Worm (Caenorhabditis elegans): ENCODE data around the gene pigw-1.
A peak's percentile ranks its signal among the peaks of the same experiment; 100 is the strongest.

The pigw-1 gene

ce11 chrII:2888957-2889630 is 4.4 kb upstream of the pigw-1 start, which contains the start of gene pinn-1 (continued):
- TF ChIP-seq vab-15 (tag; optimal IDR thresholded peaks at IDR 0.05) = peak; percentile 97
- TF ChIP-seq F16B12.6 (tag; optimal IDR thresholded peaks at IDR 0.05) = peak; percentile 61
- peak; percentile 77 for TF ChIP-seq jun-1 (tag; optimal IDR thresholded peaks at IDR 0.05)
- peak; percentile 85 for TF ChIP-seq zip-4 (GFP tag; optimal IDR thresholded peaks at IDR 0.05)
- peak; percentile 91 for TF ChIP-seq lin-13 (GFP tag; optimal IDR thresholded peaks at IDR 0.05)
- TF ChIP-seq tlp-1 (tag; optimal IDR thresholded peaks at IDR 0.05) = no peak
- peak; percentile 74 for TF ChIP-seq C34B4.2 (tag; optimal IDR thresholded peaks at IDR 0.05)
- peak; percentile 85 for TF ChIP-seq ceh-8 (GFP tag; optimal IDR thresholded peaks at IDR 0.05)

ce11 chrII:2885518-2886449 is 1.1 kb upstream of the pigw-1 start:
- TF ChIP-seq tlp-1 (tag; optimal IDR thresholded peaks at IDR 0.05) = no peak
- TF ChIP-seq elt-2 (tag; optimal IDR thresholded peaks at IDR 0.05) = no peak
- no peak for TF ChIP-seq sox-4 (tag; optimal IDR thresholded peaks at IDR 0.05)
- no peak for TF ChIP-seq lsy-2 (tag; optimal IDR thresholded peaks at IDR 0.05)
- no peak for TF ChIP-seq lin-15B (tag; optimal IDR thresholded peaks at IDR 0.05)
- TF ChIP-seq jun-1 (tag; optimal IDR thresholded peaks at IDR 0.05) = no peak
- TF ChIP-seq nhr-28 (tag; optimal IDR thresholded peaks at IDR 0.05) = no peak
- TF ChIP-seq skn-1 (tag; optimal IDR thresholded peaks at IDR 0.05) = no peak
- no peak for TF ChIP-seq pqm-1 (tag; optimal IDR thresholded peaks at IDR 0.05)
- TF ChIP-seq nhr-77 (tag; optimal IDR thresholded peaks at IDR 0.05) = no peak
- no peak for TF ChIP-seq lin-13 (GFP tag; optimal IDR thresholded peaks at IDR 0.05)
- no peak for TF ChIP-seq ceh-88 (GFP tag; IDR thresholded peaks at IDR 0.05)
- no peak for TF ChIP-seq C34B4.2 (tag; optimal IDR thresholded peaks at IDR 0.05)

ce11 chrII:2881088-2881487 is 3.6 kb downstream of the pigw-1 start:
- TF ChIP-seq zag-1 (tag; optimal IDR thresholded peaks at IDR 0.05) (no peak), elt-2 (tag; optimal IDR thresholded peaks at IDR 0.05) (no peak), lir-3 (tag; optimal IDR thresholded peaks at IDR 0.05; ENCODE audit: poor library complexity) (no peak), F16B12.6 (tag; optimal IDR thresholded peaks at IDR 0.05) (no peak), lin-13 (GFP tag; optimal IDR thresholded peaks at IDR 0.05) (peak; percentile 16), lin-14 (GFP tag; optimal IDR thresholded peaks at IDR 0.05) (no peak)

ce11 chrII:2878909-2879308 is 5.8 kb downstream of the pigw-1 start:
- no peak for TF ChIP-seq unc-98 (GFP tag; IDR thresholded peaks at IDR 0.05)
- TF ChIP-seq egl-13 (tag; optimal IDR thresholded peaks at IDR 0.05) = no peak
- TF ChIP-seq snu-23 (GFP tag; optimal IDR thresholded peaks at IDR 0.05) = no peak
- TF ChIP-seq efl-3 (GFP tag; optimal IDR thresholded peaks at IDR 0.05) = no peak
- no peak for TF ChIP-seq F16B12.6 (tag; optimal IDR thresholded peaks at IDR 0.05)
- TF ChIP-seq nhr-19 (GFP tag; conservative IDR thresholded peaks at IDR 0.05) = no peak
- no peak for TF ChIP-seq egl-27 (tag; optimal IDR thresholded peaks at IDR 0.05)
- TF ChIP-seq nhr-85 (tag) = no peak

- TF ChIP-seq snu-23 (GFP tag; optimal IDR thresholded peaks at IDR 0.05) = no peak
These were observed 9.9 kb downstream of the pigw-1 start, which contains the start of gene Y110A2AL.1 for ce11 chrII:2874801-2875200. Gene Y110A2AL.1 (plus strand): TSS chrII:2875101.

- no peak for TF ChIP-seq sox-4 (tag; optimal IDR thresholded peaks at IDR 0.05)
- no peak for TF ChIP-seq nhr-84 (tag; optimal IDR thresholded peaks at IDR 0.05)
- TF ChIP-seq fkh-8 (tag; optimal IDR thresholded peaks at IDR 0.05) = no peak
- no peak for TF ChIP-seq tbx-2 (tag; optimal IDR thresholded peaks at IDR 0.05)
- TF ChIP-seq nhr-71 (tag; optimal IDR thresholded peaks at IDR 0.05) = no peak
- no peak for TF ChIP-seq ceh-90 (tag; optimal IDR thresholded peaks at IDR 0.05)
- no peak for TF ChIP-seq xbp-1 (tag; optimal IDR thresholded peaks at IDR 0.05)
- TF ChIP-seq snpc-4 (tag; optimal IDR thresholded peaks at IDR 0.05) = no peak
- TF ChIP-seq nhr-85 (tag) = no peak
These were observed 12.9 kb downstream of the pigw-1 start, which contains the start of gene Y110A2AL.10 for ce11 chrII:2871816-2872215. Gene Y110A2AL.10 (minus strand): TSS chrII:2871916.

Measured in whole organism, L1 larva.